Worm (Caenorhabditis elegans) whole organism, L1 larva: ENCODE measurements around the gene cyp-14A2.

ENCODE experiments used
- F16B12.6 ChIP-seq: fragments of 150-350 bp; optimal IDR thresholded peaks from 2 replicates; lab custom pipeline; 2014; ENCODE audit warnings: missing biosample characterization, missing genetic modification characterization
- Y116A8C.19 ChIP-seq: sonication (generic microtip); optimal IDR thresholded peaks from 2 replicates; lab custom pipeline; 2016; ENCODE audit warnings: missing compliant biosample characterization, missing genetic modification characterization, borderline replicate concordance
- aha-1 ChIP-seq: fragments of 150-350 bp; optimal IDR thresholded peaks from 2 replicates; lab custom pipeline; 2014; ENCODE audit warnings: missing biosample characterization, missing genetic modification characterization
- aly-2 ChIP-seq: fragments of 150-350 bp; optimal IDR thresholded peaks from 2 replicates; lab custom pipeline; 2014; ENCODE audit warnings: missing biosample characterization, missing genetic modification characterization
- blmp-1 ChIP-seq: fragments of 150-350 bp; optimal IDR thresholded peaks from 2 replicates; lab custom pipeline; 2014; ENCODE audit warnings: missing biosample characterization, missing genetic modification characterization
- ceh-8 ChIP-seq: fragments of 200-800 bp; sonication (Bioruptor generic); optimal IDR thresholded peaks from 2 replicates; lab custom pipeline; 2018; ENCODE audit warnings: mild to moderate bottlenecking, missing genetic modification characterization, moderate library complexity, missing compliant biosample characterization
- dpl-1 ChIP-seq, 3 experiments: fragments of 150-350 bp in 2 of 3; sonication (generic microtip) in 1 of 3; optimal IDR thresholded peaks; 2 replicates each; lab custom pipeline; 2014 to 2017; ENCODE audit warnings: missing biosample characterization in 3 of 3, missing genetic modification characterization in 3 of 3, missing genetic modification reagents in 3 of 3
- efl-1 ChIP-seq, 4 experiments: fragments of 150-350 bp; optimal IDR thresholded peaks in 3 of 4; peaks in 1 of 4; 1 replicate in 1 of 4; 2 replicates in 3 of 4; lab custom pipeline; 2014; ENCODE audit warnings: missing biosample characterization in 2 of 4, missing genetic modification characterization in 2 of 4, missing genetic modification reagents in 2 of 4
- egl-27 ChIP-seq, 2 experiments: fragments of 150-350 bp in 1 of 2; sonication (generic microtip); optimal IDR thresholded peaks; 3 replicates each; lab custom pipeline; 2017 to 2018; ENCODE audit warnings: missing biosample characterization in 2 of 2, missing genetic modification characterization in 2 of 2, missing genetic modification reagents in 2 of 2
- elt-2 ChIP-seq: sonication (generic microtip); optimal IDR thresholded peaks from 2 replicates; lab custom pipeline; 2016; ENCODE audit warnings: missing genetic modification characterization, mild to moderate bottlenecking, inconsistent platforms, missing compliant biosample characterization, missing genetic modification reagents
- elt-3 ChIP-seq, 6 experiments: fragments of 150-350 bp in 1 of 6; sonication (generic microtip); optimal IDR thresholded peaks; 2 replicates each; lab custom pipeline; 2017 to 2018; ENCODE audit warnings: missing biosample characterization in 6 of 6, missing genetic modification characterization in 6 of 6, inconsistent platforms in 1 of 6
- ets-5 ChIP-seq: fragments of 200-800 bp; sonication (Bioruptor generic); IDR thresholded peaks from 2 replicates; pipeline ENCODE4 v1.3.6; 2022; ENCODE audit warnings: missing genetic modification characterization, missing compliant biosample characterization
- grh-1 ChIP-seq: fragments of 200-800 bp; sonication (Bioruptor generic); IDR thresholded peaks from 2 replicates; pipeline ENCODE4 v1.3.6; 2022; ENCODE audit warnings: missing genetic modification reagents, missing genetic modification characterization, missing compliant biosample characterization
- hlh-4 ChIP-seq: sonication (generic microtip); optimal IDR thresholded peaks from 2 replicates; lab custom pipeline; 2016; ENCODE audit warnings: mild to moderate bottlenecking, missing genetic modification characterization, missing compliant biosample characterization
- hpl-2 ChIP-seq: fragments of 150-350 bp; optimal IDR thresholded peaks from 2 replicates; lab custom pipeline; 2014; ENCODE audit warnings: missing biosample characterization, missing genetic modification reagents, missing genetic modification characterization
- isw-1 ChIP-seq: fragments of 200-800 bp; sonication (Bioruptor generic); IDR thresholded peaks from 2 replicates; pipeline ENCODE4 v1.3.6; 2022; ENCODE audit warnings: missing genetic modification characterization, missing compliant biosample characterization
- jun-1 ChIP-seq: fragments of 150-350 bp; optimal IDR thresholded peaks from 2 replicates; lab custom pipeline; 2014; ENCODE audit warnings: missing biosample characterization, missing genetic modification reagents, missing genetic modification characterization
- lin-13 ChIP-seq: fragments of 150-350 bp; optimal IDR thresholded peaks from 2 replicates; lab custom pipeline; 2014; ENCODE audit warnings: missing biosample characterization, missing genetic modification reagents, missing genetic modification characterization
- lin-14 ChIP-seq: fragments of 200-800 bp; sonication (Bioruptor generic); optimal IDR thresholded peaks from 2 replicates; lab custom pipeline; 2018; ENCODE audit warnings: mild to moderate bottlenecking, missing genetic modification characterization, moderate library complexity, missing compliant biosample characterization
- lir-3 ChIP-seq: sonication (generic microtip); optimal IDR thresholded peaks from 2 replicates; lab custom pipeline; 2016; ENCODE audit warnings: mild to moderate bottlenecking, missing genetic modification characterization, moderate library complexity, missing compliant biosample characterization; ENCODE audit not compliant: poor library complexity
- lsy-2 ChIP-seq, 2 experiments: fragments of 150-350 bp; optimal IDR thresholded peaks; 2 replicates each; lab custom pipeline; 2014; ENCODE audit warnings: missing biosample characterization in 2 of 2, missing genetic modification characterization in 2 of 2
- mab-9 ChIP-seq: fragments of 200-800 bp; sonication (Bioruptor generic); IDR thresholded peaks from 2 replicates; pipeline ENCODE4 v1.3.6; 2022; ENCODE audit warnings: missing genetic modification reagents, missing genetic modification characterization, missing compliant biosample characterization
- mdl-1 ChIP-seq, 2 experiments: fragments of 150-350 bp; optimal IDR thresholded peaks; 2 replicates each; lab custom pipeline; 2014 to 2017; ENCODE audit warnings: missing biosample characterization in 2 of 2, missing genetic modification characterization in 2 of 2, inconsistent platforms in 1 of 2
- mep-1 ChIP-seq: fragments of 150-350 bp; optimal IDR thresholded peaks from 2 replicates; lab custom pipeline; 2014; ENCODE audit warnings: missing biosample characterization, missing genetic modification characterization
- nhr-11 ChIP-seq: fragments of 150-350 bp; optimal IDR thresholded peaks from 2 replicates; lab custom pipeline; 2014; ENCODE audit warnings: missing biosample characterization, missing genetic modification characterization
- nhr-28 ChIP-seq: fragments of 150-350 bp; optimal IDR thresholded peaks from 2 replicates; lab custom pipeline; 2014; ENCODE audit warnings: missing biosample characterization, missing genetic modification characterization
- nhr-47 ChIP-seq: sonication (generic microtip); optimal IDR thresholded peaks from 2 replicates; lab custom pipeline; 2016; ENCODE audit warnings: mild to moderate bottlenecking, missing genetic modification characterization, moderate library complexity, missing compliant biosample characterization
- rnt-1 ChIP-seq: sonication (generic microtip); optimal IDR thresholded peaks from 2 replicates; lab custom pipeline; 2016; ENCODE audit warnings: mild to moderate bottlenecking, missing genetic modification characterization, moderate library complexity, missing compliant biosample characterization
- snu-23 ChIP-seq: sonication (generic microtip); optimal IDR thresholded peaks from 2 replicates; lab custom pipeline; 2016; ENCODE audit warnings: missing genetic modification characterization, missing compliant biosample characterization
- unc-62 ChIP-seq: fragments of 150-350 bp; optimal IDR thresholded peaks from 2 replicates; lab custom pipeline; 2014; ENCODE audit warnings: missing biosample characterization, missing genetic modification reagents, missing genetic modification characterization
- vab-15 ChIP-seq: sonication (generic microtip); optimal IDR thresholded peaks from 2 replicates; lab custom pipeline; 2017; ENCODE audit warnings: missing genotype, mild to moderate bottlenecking, missing genetic modification characterization, missing compliant biosample characterization

Gene cyp-14A2

ce11 chrX:13238197-13238596 is 31.3 kb downstream of the cyp-14A2 start, which contains the start of gene K08H2.4:
Gene K08H2.4 (plus strand): TSS chrX:13238497.
- TF ChIP-seq hlh-4 (tag; lab: Kevin White, UChicago) (no peak), efl-1 (optimal IDR thresholded peaks at IDR 0.05; lab: Kevin White, UChicago) (no peak), efl-1 (GFP tag; optimal IDR thresholded peaks at IDR 0.05 in 1 of 2; lab: Kevin White, UChicago) (peak in 1 of 2 experiments; percentile 40)
- TF ChIP-seq, all 84 proteins: peak for 1

- TF ChIP-seq nhr-28 (no peak), jun-1 (tag; lab: Kevin White, UChicago) (no peak), lsy-2 (tag; optimal IDR thresholded peaks at IDR 0.05; lab: Kevin White, UChicago) (no peak), elt-2 (tag; lab: Kevin White, UChicago) (no peak)
These were observed 32.4 kb downstream of the cyp-14A2 start, which contains the start of gene K08H2.3 for ce11 chrX:13237102-13237501. Gene K08H2.3 (plus strand): TSS chrX:13237402.

- TF ChIP-seq efl-1 (optimal IDR thresholded peaks at IDR 0.05; lab: Kevin White, UChicago) (no peak), efl-1 (GFP tag; optimal IDR thresholded peaks at IDR 0.05 in 1 of 2; lab: Kevin White, UChicago) (no peak), egl-27 (tag; optimal IDR thresholded peaks at IDR 0.05; lab: Kevin White, UChicago) (no peak), elt-3 (tag; optimal IDR thresholded peaks at IDR 0.05; lab: Kevin White, UChicago) (no peak), hpl-2 (GFP tag; lab: Kevin White, UChicago) (no peak), lin-13 (no peak), lir-3 (no peak), nhr-47 (tag; lab: Kevin White, UChicago) (no peak), hlh-4 (tag; lab: Kevin White, UChicago) (no peak)
These were observed 34.6 kb downstream of the cyp-14A2 start, which contains the start of gene K08H2.2 for ce11 chrX:13234879-13235278. Gene K08H2.2 (minus strand): TSS chrX:13234979.

ce11 chrX:13232259-13232658 is 37.2 kb downstream of the cyp-14A2 start, which contains the start of gene bgnt-1.5:
Gene bgnt-1.5 (minus strand): TSS chrX:13232359.
- TF ChIP-seq snu-23 = no peak
- TF ChIP-seq nhr-11 (tag; lab: Kevin White, UChicago) = no peak
- TF ChIP-seq vab-15 (tag; lab: Kevin White, UChicago) = no peak
- TF ChIP-seq grh-1 (GFP tag; lab: Robert Waterston, UW) = no peak
- TF ChIP-seq rnt-1 (tag; lab: Kevin White, UChicago) = no peak
- no peak for TF ChIP-seq aly-2 (tag; lab: Kevin White, UChicago)
- no peak for TF ChIP-seq efl-1 (optimal IDR thresholded peaks at IDR 0.05; lab: Kevin White, UChicago)
- TF ChIP-seq efl-1 (GFP tag; optimal IDR thresholded peaks at IDR 0.05 in 1 of 2; lab: Kevin White, UChicago) = no peak
- TF ChIP-seq unc-62 (GFP tag; lab: Kevin White, UChicago) = no peak
- TF ChIP-seq F16B12.6 (tag; lab: Kevin White, UChicago) = no peak
- TF ChIP-seq isw-1 = no peak
- TF ChIP-seq dpl-1 (GFP tag; optimal IDR thresholded peaks at IDR 0.05; lab: Kevin White, UChicago) = no peak
- no peak for TF ChIP-seq aha-1 (tag; lab: Kevin White, UChicago)

ce11 chrX:13227778-13228177 is 41.7 kb downstream of the cyp-14A2 start:
- TF ChIP-seq nhr-11 (tag; lab: Kevin White, UChicago) = no peak
- TF ChIP-seq ceh-8 = no peak
- no peak for TF ChIP-seq mdl-1 (tag; optimal IDR thresholded peaks at IDR 0.05; lab: Kevin White, UChicago)
- no peak for TF ChIP-seq Y116A8C.19
- TF ChIP-seq ets-5 (GFP tag; lab: Robert Waterston, UW) = no peak

ce11 chrX:13226614-13227096 is 42.8 kb downstream of the cyp-14A2 start, which contains the start of gene skr-21:
Gene skr-21 (minus strand): TSS chrX:13226664.
- TF ChIP-seq blmp-1 (tag; lab: Kevin White, UChicago) = peak; percentile 76
- TF ChIP-seq lin-14 (GFP tag; lab: Kevin White, UChicago) = peak; percentile 6
- TF ChIP-seq efl-1 (optimal IDR thresholded peaks at IDR 0.05; lab: Kevin White, UChicago) = no peak
- no peak for TF ChIP-seq efl-1 (GFP tag; optimal IDR thresholded peaks at IDR 0.05 in 1 of 2; lab: Kevin White, UChicago)
- no peak for TF ChIP-seq mab-9 (GFP tag; lab: Robert Waterston, UW)
- peak; percentile 46 for TF ChIP-seq mep-1 (tag; lab: Kevin White, UChicago)
